Worm (Caenorhabditis elegans) whole organism, dauer: ENCODE measurements around the gene C14H10.2.

Experiments used
- unc-62 ChIP-seq: sonication (generic microtip); optimal IDR thresholded peaks from 2 replicates; lab custom pipeline; 2017; ENCODE audit warnings: missing biosample characterization, missing genetic modification reagents, missing genetic modification characterization

Gene C14H10.2

ce11 chrX:10252781-10253180 is at the start of gene C14H10.2:
C14H10.2 (minus strand) TSS chrX:10252881.
- no peak for TF ChIP-seq unc-62 (GFP tag; lab: Kevin White, UChicago)

ce11 chrX:10302430-10302829 is 49.7 kb upstream of the C14H10.2 start, which contains the start of gene fip-5:
fip-5 (plus strand) TSS chrX:10302741.
- no peak for TF ChIP-seq unc-62 (GFP tag; lab: Kevin White, UChicago)

ce11 chrX:10301920-10302319 is 49.2 kb upstream of the C14H10.2 start:
- no peak for TF ChIP-seq unc-62 (GFP tag; lab: Kevin White, UChicago)

ce11 chrX:10297410-10297809 is 44.7 kb upstream of the C14H10.2 start:
- TF ChIP-seq unc-62 (GFP tag; lab: Kevin White, UChicago) = no peak

- no peak for TF ChIP-seq unc-62 (GFP tag; lab: Kevin White, UChicago)
Measured at ce11 chrX:10285634-10286033, 33.0 kb upstream of the C14H10.2 start, which contains the start of gene npr-6. npr-6 (minus strand) TSS chrX:10285734.

ce11 chrX:10279299-10279698 is 26.6 kb upstream of the C14H10.2 start, which contains the start of gene slc-9B.1:
slc-9B.1 (plus strand) TSS chrX:10279599.
- TF ChIP-seq unc-62 (GFP tag; lab: Kevin White, UChicago) = no peak

ce11 chrX:10277118-10277517 is 24.4 kb upstream of the C14H10.2 start:
- no peak for TF ChIP-seq unc-62 (GFP tag; lab: Kevin White, UChicago)

- TF ChIP-seq unc-62 (GFP tag; lab: Kevin White, UChicago) = no peak
Measured at ce11 chrX:10274470-10274869, 21.8 kb upstream of the C14H10.2 start.

ce11 chrX:10273392-10273791 is 20.7 kb upstream of the C14H10.2 start, which contains the start of gene F41E7.2:
F41E7.2 (plus strand) TSS chrX:10273692.
- no peak for TF ChIP-seq unc-62 (GFP tag; lab: Kevin White, UChicago)

ce11 chrX:10262299-10262698 is 9.6 kb upstream of the C14H10.2 start:
- no peak for TF ChIP-seq unc-62 (GFP tag; lab: Kevin White, UChicago)

ce11 chrX:10260035-10260434 is 7.4 kb upstream of the C14H10.2 start, which contains the start of gene C32A9.1:
C32A9.1 (minus strand) TSS chrX:10260135.
- TF ChIP-seq unc-62 (GFP tag; lab: Kevin White, UChicago) = no peak

- TF ChIP-seq unc-62 (GFP tag; lab: Kevin White, UChicago) = no peak
Measured at ce11 chrX:10254068-10254467, 1.4 kb upstream of the C14H10.2 start.

ce11 chrX:10249685-10250084 is 3.0 kb downstream of the C14H10.2 start:
- no peak for TF ChIP-seq unc-62 (GFP tag; lab: Kevin White, UChicago)

- TF ChIP-seq unc-62 (GFP tag; lab: Kevin White, UChicago) = no peak
Measured at ce11 chrX:10245617-10246016, 7.1 kb downstream of the C14H10.2 start.

- no peak for TF ChIP-seq unc-62 (GFP tag; lab: Kevin White, UChicago)
Measured at ce11 chrX:10240939-10241338, 11.7 kb downstream of the C14H10.2 start, which contains the start of gene str-74. str-74 (minus strand) TSS chrX:10241039.

- no peak for TF ChIP-seq unc-62 (GFP tag; lab: Kevin White, UChicago)
Measured at ce11 chrX:10238146-10238749, 14.4 kb downstream of the C14H10.2 start.

ce11 chrX:10236844-10237243 is 15.8 kb downstream of the C14H10.2 start, which contains the start of gene zipt-13:
zipt-13 (minus strand) TSS chrX:10236944.
- no peak for TF ChIP-seq unc-62 (GFP tag; lab: Kevin White, UChicago)
